Worm (Caenorhabditis elegans) whole organism, midembryonic: ENCODE results near the gene ceh-54.

Experiments used
- T22C8.4 ChIP-seq: fragments of 200-800 bp; sonication (Bioruptor generic); IDR thresholded peaks from 2 replicates; pipeline ENCODE4 v1.3.6; 2022; ENCODE audit warnings: missing genetic modification characterization, missing compliant biosample characterization
- cog-1 ChIP-seq: sonication (generic microtip); optimal IDR thresholded peaks from 2 replicates; lab custom pipeline; 2016; ENCODE audit warnings: missing genetic modification characterization, missing compliant biosample characterization
- flt-1 ChIP-seq: fragments of 200-800 bp; sonication (Bioruptor generic); IDR thresholded peaks from 2 replicates; pipeline ENCODE4 v1.3.6; 2022; ENCODE audit warnings: missing genetic modification characterization, missing compliant biosample characterization
- klf-2 ChIP-seq: fragments of 200-800 bp; sonication (Bioruptor generic); conservative IDR thresholded peaks from 2 replicates; pipeline ENCODE4 v1.3.6; 2022; ENCODE audit warnings: missing genetic modification reagents, missing genetic modification characterization, missing compliant biosample characterization
- med-1 ChIP-seq: sonication (generic microtip); optimal IDR thresholded peaks from 2 replicates; lab custom pipeline; 2017; ENCODE audit warnings: missing genetic modification characterization, mild to moderate bottlenecking, missing compliant biosample characterization, antibody characterized with exemption, missing genetic modification reagents; ENCODE audit not compliant: insufficient read depth
- ref-1 ChIP-seq: fragments of 200-800 bp; sonication (Bioruptor generic); conservative IDR thresholded peaks from 2 replicates; pipeline ENCODE4 v1.3.6; 2022; ENCODE audit warnings: missing genetic modification reagents, missing genetic modification characterization, missing compliant biosample characterization
- tab-1 ChIP-seq: fragments of 200-800 bp; sonication (Bioruptor generic); IDR thresholded peaks from 2 replicates; pipeline ENCODE4 v1.3.6; 2022; ENCODE audit warnings: missing genetic modification characterization, missing compliant biosample characterization
- ztf-23 ChIP-seq: fragments of 200-800 bp; sonication (Bioruptor generic); IDR thresholded peaks from 2 replicates; pipeline ENCODE4 v1.3.6; 2022; ENCODE audit warnings: missing genetic modification reagents, missing genetic modification characterization, missing compliant biosample characterization
- ztf-29 ChIP-seq: fragments of 200-800 bp; sonication (Bioruptor generic); IDR thresholded peaks from 2 replicates; pipeline ENCODE4 v1.3.6; 2022; ENCODE audit warnings: missing genetic modification reagents, missing genetic modification characterization, missing compliant biosample characterization

DNA sequence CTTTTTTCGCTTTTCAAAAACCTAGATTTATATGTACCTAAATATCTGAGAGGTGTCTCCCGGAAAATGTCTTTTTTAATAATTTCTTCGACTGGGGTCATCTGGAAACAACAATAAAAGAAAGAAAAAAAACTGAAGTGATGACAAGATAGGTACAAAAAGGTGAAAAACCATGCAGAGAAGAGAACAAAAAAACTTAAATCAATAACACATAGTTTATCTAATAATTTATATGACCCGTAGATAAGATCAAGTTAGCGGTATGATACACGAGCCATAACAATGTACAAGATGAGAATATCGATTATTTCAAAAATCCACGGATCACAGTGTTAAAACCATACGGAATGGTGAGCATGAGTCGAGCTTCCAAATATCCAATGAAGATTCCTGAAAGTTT is 12.3 kb upstream of the ceh-54 start, which contains the start of gene mtp-18:
- TF ChIP-seq ztf-29 (no peak), med-1 (GFP tag; lab: Kevin White, UChicago) (no peak), flt-1 (GFP tag; lab: Robert Waterston, UW) (no peak), tab-1 (GFP tag; lab: Robert Waterston, UW) (no peak), ztf-23 (no peak), cog-1 (tag; lab: Kevin White, UChicago) (no peak), T22C8.4 (no peak), ref-1 (no peak), klf-2 (no peak)
